Fruit fly (Drosophila melanogaster) Kc167 (cell line): Measurements from ENCODE around the gene Dic4.

Source experiments
- Myc ChIP-seq: fragments of >200 bp; optimal IDR thresholded peaks from 2 replicates; lab custom pipeline; 2017; ENCODE audit warnings: missing external identifiers
- Sin3A ChIP-seq: fragments of >200 bp; optimal IDR thresholded peaks from 2 replicates; lab custom pipeline; 2018; ENCODE audit warnings: missing external identifiers
- h ChIP-seq: fragments of >200 bp; optimal IDR thresholded peaks from 3 replicates; lab custom pipeline; 2018; ENCODE audit warnings: missing external identifiers
- psq ChIP-seq: fragments of >200 bp; optimal IDR thresholded peaks from 2 replicates; lab custom pipeline; 2017; ENCODE audit warnings: missing external identifiers
- ttk ChIP-seq: sonication (Bioruptor generic); optimal IDR thresholded peaks from 2 replicates; lab custom pipeline; 2017; ENCODE audit warnings: missing external identifiers

DNA sequence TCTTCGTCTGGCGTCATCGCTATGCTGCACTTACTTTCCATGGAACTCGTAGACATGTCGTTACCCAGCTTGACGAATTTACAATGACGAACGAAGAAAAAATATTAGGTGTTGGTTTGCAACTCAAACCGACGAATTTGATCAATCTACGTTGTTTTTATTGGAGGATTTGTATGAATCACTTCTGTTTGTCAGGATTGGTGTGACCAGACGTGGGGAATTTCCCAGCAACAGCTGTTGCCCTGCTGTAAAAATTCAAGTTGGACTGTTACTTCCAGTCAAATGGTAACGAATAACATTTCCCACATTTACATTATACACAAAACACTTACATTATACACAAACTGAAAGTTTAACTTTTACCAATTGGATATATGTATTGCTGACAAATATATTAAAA lies 14.4 kb downstream of the Dic4 start, which contains the start of gene Chmp1:
- no peak for TF ChIP-seq Myc
- no peak for TF ChIP-seq ttk (lab: Kevin White, UChicago)
- no peak for TF ChIP-seq psq (lab: Kevin White, UChicago)
- no peak for TF ChIP-seq Sin3A (lab: Kevin White, UChicago)
- TF ChIP-seq h (lab: Kevin White, UChicago): no peak
